Fruit fly (Drosophila melanogaster) whole organism, embryonic: ENCODE results near the gene CG13250.
A peak's percentile ranks its signal among the peaks of the same experiment; 100 is the strongest.

Source experiments
- B-H2 ChIP-seq: fragments of 200-800 bp; sonication (Bioruptor generic); optimal IDR thresholded peaks from 2 replicates; lab custom pipeline; 2018; ENCODE audit warnings: missing biosample characterization, mild to moderate bottlenecking, missing genetic modification characterization
- CG10274 ChIP-seq: fragments of 200-800 bp; sonication (Bioruptor generic); optimal IDR thresholded peaks from 3 replicates; lab custom pipeline; 2017; ENCODE audit warnings: missing biosample characterization, mild to moderate bottlenecking, missing genetic modification characterization
- CG10654 ChIP-seq: fragments of 200-800 bp; sonication (Bioruptor generic); optimal IDR thresholded peaks from 2 replicates; lab custom pipeline; 2016; ENCODE audit warnings: missing biosample characterization, missing genetic modification characterization
- CG13123 ChIP-seq: fragments of 200-800 bp; sonication (Bioruptor generic); optimal IDR thresholded peaks from 2 replicates; lab custom pipeline; 2016; ENCODE audit warnings: missing biosample characterization, missing genetic modification characterization
- CG13287 ChIP-seq: fragments of 200-800 bp; sonication (Bioruptor generic); IDR thresholded peaks from 2 replicates; pipeline ENCODE4 v1.3.6; 2022; ENCODE audit warnings: missing biosample characterization, missing genetic modification characterization; ENCODE audit not compliant: partially characterized antibody
- CG14014 ChIP-seq: fragments of 200-800 bp; sonication (Bioruptor generic); IDR thresholded peaks from 2 replicates; pipeline ENCODE4 v1.3.6; 2022; ENCODE audit warnings: missing biosample characterization, missing genetic modification characterization
- CG14050 ChIP-seq: fragments of 200-800 bp; sonication (Bioruptor generic); IDR thresholded peaks from 3 replicates; pipeline ENCODE4 v1.3.6; 2022; ENCODE audit warnings: missing biosample characterization, missing genetic modification characterization
- CG15073 ChIP-seq: fragments of 200-800 bp; sonication (Bioruptor generic); optimal IDR thresholded peaks from 2 replicates; lab custom pipeline; 2016; ENCODE audit warnings: missing biosample characterization, missing genetic modification characterization
- CG15269 ChIP-seq: fragments of 200-800 bp; sonication (Bioruptor generic); optimal IDR thresholded peaks from 2 replicates; lab custom pipeline; 2018; ENCODE audit warnings: missing biosample characterization, mild to moderate bottlenecking, missing genetic modification characterization, moderate library complexity
- CG17829 ChIP-seq: fragments of 200-800 bp; optimal IDR thresholded peaks from 2 replicates; lab custom pipeline; 2019; ENCODE audit warnings: missing biosample characterization, mild to moderate bottlenecking, missing genetic modification characterization, moderate library complexity
- CG2875 ChIP-seq: fragments of 200-800 bp; sonication (Bioruptor generic); optimal IDR thresholded peaks from 2 replicates; lab custom pipeline; 2017; ENCODE audit warnings: missing biosample characterization, mild to moderate bottlenecking, missing genetic modification characterization, missing genetic modification reagents
- CG31388 ChIP-seq: fragments of 200-800 bp; sonication (Bioruptor generic); optimal IDR thresholded peaks from 2 replicates; lab custom pipeline; 2016; ENCODE audit warnings: missing biosample characterization, missing genetic modification characterization
- CG31441 ChIP-seq: fragments of 200-800 bp; sonication (Bioruptor generic); IDR thresholded peaks from 2 replicates; pipeline ENCODE4 v1.3.6; 2022; ENCODE audit warnings: missing biosample characterization, missing genetic modification characterization
- CG3163 ChIP-seq: fragments of 200-800 bp; sonication (Bioruptor generic); optimal IDR thresholded peaks from 3 replicates; lab custom pipeline; 2016; ENCODE audit warnings: missing biosample characterization, missing genetic modification characterization
- CG33213 ChIP-seq: fragments of 200-800 bp; sonication (Bioruptor generic); optimal IDR thresholded peaks from 3 replicates; lab custom pipeline; 2016; ENCODE audit warnings: missing biosample characterization, missing genetic modification characterization
- CG3726 ChIP-seq: fragments of 200-800 bp; sonication (Bioruptor generic); IDR thresholded peaks from 3 replicates; pipeline ENCODE4, ENCODE4 v1.3.6; 2022; ENCODE audit warnings: missing biosample characterization, missing genetic modification characterization
- CG4617 ChIP-seq: fragments of 200-800 bp; sonication (Bioruptor generic); optimal IDR thresholded peaks from 3 replicates; lab custom pipeline; 2016; ENCODE audit warnings: missing biosample characterization, missing genetic modification characterization, borderline replicate concordance
- CG4854 ChIP-seq: fragments of 200-800 bp; sonication (Bioruptor generic); optimal IDR thresholded peaks from 2 replicates; lab custom pipeline; 2016; ENCODE audit warnings: missing biosample characterization, missing genetic modification characterization, inconsistent platforms
- Camta ChIP-seq: fragments of 200-800 bp; sonication (Bioruptor generic); optimal IDR thresholded peaks from 2 replicates; lab custom pipeline; 2016; ENCODE audit warnings: missing biosample characterization, missing genetic modification characterization
- CoRest ChIP-seq: fragments of 200-800 bp; sonication (Bioruptor generic); optimal IDR thresholded peaks from 3 replicates; lab custom pipeline; 2018; ENCODE audit warnings: missing biosample characterization, mild to moderate bottlenecking, missing genetic modification characterization, moderate library complexity
- Dbx ChIP-seq: fragments of 200-800 bp; sonication (Bioruptor generic); IDR thresholded peaks from 3 replicates; pipeline ENCODE4 v1.3.6; 2022; ENCODE audit warnings: missing biosample characterization, missing genetic modification characterization
- Dll ChIP-seq: fragments of 200-800 bp; sonication (Bioruptor generic); IDR thresholded peaks from 4 replicates; pipeline ENCODE4 v1.3.6; 2022; ENCODE audit warnings: missing biosample characterization, missing genetic modification characterization; ENCODE audit not compliant: partially characterized antibody
- Ets97D ChIP-seq: fragments of 200-800 bp; sonication (Bioruptor generic); optimal IDR thresholded peaks from 3 replicates; lab custom pipeline; 2016; ENCODE audit warnings: missing biosample characterization, missing genetic modification characterization
- Fer3 ChIP-seq: fragments of 200-800 bp; sonication (Bioruptor generic); optimal IDR thresholded peaks from 2 replicates; lab custom pipeline; 2018; ENCODE audit warnings: missing biosample characterization, mild to moderate bottlenecking, missing genetic modification characterization, moderate library complexity
- Hr78 ChIP-seq, 2 experiments: fragments of 200-800 bp in 1 of 2; fragments of >200 bp in 1 of 2; sonication (Bioruptor generic) in 1 of 2; optimal IDR thresholded peaks; 2 replicates each; lab custom pipeline; 2017 to 2019; ENCODE audit warnings: missing biosample characterization in 2 of 2, missing genetic modification characterization in 2 of 2, mild to moderate bottlenecking in 1 of 2, moderate library complexity in 1 of 2
- Lpt ChIP-seq: fragments of >200 bp; optimal IDR thresholded peaks from 2 replicates; lab custom pipeline; 2018; ENCODE audit warnings: missing biosample characterization, missing genetic modification characterization
- Myb ChIP-seq: fragments of 200-800 bp; sonication (Bioruptor generic); optimal IDR thresholded peaks from 2 replicates; lab custom pipeline; 2016; ENCODE audit warnings: missing biosample characterization, missing genetic modification characterization
- NC2α ChIP-seq: fragments of 200-800 bp; sonication (Bioruptor generic); optimal IDR thresholded peaks from 2 replicates; lab custom pipeline; 2016; ENCODE audit warnings: missing biosample characterization, missing genetic modification characterization
- Nf-YA ChIP-seq: fragments of 200-800 bp; sonication (Bioruptor generic); IDR thresholded peaks from 2 replicates; pipeline ENCODE4 v1.3.6; 2022; ENCODE audit warnings: missing biosample characterization, missing genetic modification characterization
- Usf ChIP-seq: fragments of 200-800 bp; sonication (Bioruptor generic); optimal IDR thresholded peaks from 2 replicates; lab custom pipeline; 2017; ENCODE audit warnings: missing genotype, missing biosample characterization, missing genetic modification characterization
- dati ChIP-seq: fragments of 200-800 bp; sonication (Bioruptor generic); IDR thresholded peaks from 2 replicates; pipeline ENCODE4 v1.3.6; 2022; ENCODE audit warnings: missing biosample characterization, missing genetic modification characterization
- dm ChIP-seq: fragments of 200-800 bp; sonication (Bioruptor generic); optimal IDR thresholded peaks from 3 replicates; lab custom pipeline; 2016; ENCODE audit warnings: missing biosample characterization, missing genetic modification characterization
- dmrt99B ChIP-seq: fragments of 200-800 bp; sonication (Bioruptor generic); optimal IDR thresholded peaks from 2 replicates; lab custom pipeline; 2018; ENCODE audit warnings: missing biosample characterization, mild to moderate bottlenecking, missing genetic modification characterization, moderate library complexity
- eve ChIP-seq, 2 experiments: fragments of >200 bp; optimal IDR thresholded peaks; 2 replicates each; lab custom pipeline; 2017; ENCODE audit warnings: missing biosample characterization in 2 of 2, missing genetic modification characterization in 2 of 2
- ftz-f1 ChIP-seq: fragments of 200-800 bp; sonication (Bioruptor generic); optimal IDR thresholded peaks from 2 replicates; lab custom pipeline; 2016; ENCODE audit warnings: missing biosample characterization, missing genetic modification characterization
- hkb ChIP-seq, 2 experiments: fragments of 200-800 bp in 1 of 2; fragments of >200 bp in 1 of 2; sonication (Bioruptor generic) in 1 of 2; IDR thresholded peaks in 1 of 2; optimal IDR thresholded peaks in 1 of 2; 2 replicates each; pipeline versions ENCODE4 v1.3.6 to Lab custom; 2017 to 2022; ENCODE audit warnings: missing biosample characterization in 1 of 2, missing genetic modification characterization in 1 of 2
- jumu ChIP-seq: fragments of 200-800 bp; sonication (Bioruptor generic); optimal IDR thresholded peaks from 3 replicates; lab custom pipeline; 2016; ENCODE audit warnings: missing biosample characterization, missing genetic modification characterization
- lmd ChIP-seq: fragments of 200-800 bp; sonication (Bioruptor generic); IDR thresholded peaks from 2 replicates; pipeline ENCODE4 v1.3.6; 2022; ENCODE audit warnings: missing biosample characterization, missing genetic modification characterization
- luna ChIP-seq: fragments of 200-800 bp; sonication (Bioruptor generic); optimal IDR thresholded peaks from 2 replicates; lab custom pipeline; 2016; ENCODE audit warnings: missing biosample characterization, missing genetic modification characterization
- mam ChIP-seq: fragments of 200-800 bp; sonication (Bioruptor generic); optimal IDR thresholded peaks from 3 replicates; lab custom pipeline; 2016; ENCODE audit warnings: missing biosample characterization, missing genetic modification characterization
- mirr ChIP-seq: fragments of 200-800 bp; sonication (Bioruptor generic); optimal IDR thresholded peaks from 3 replicates; lab custom pipeline; 2018; ENCODE audit warnings: missing biosample characterization, mild to moderate bottlenecking, missing genetic modification characterization
- schlank ChIP-seq: fragments of 200-800 bp; sonication (Bioruptor generic); optimal IDR thresholded peaks from 2 replicates; lab custom pipeline; 2018; ENCODE audit warnings: missing biosample characterization, mild to moderate bottlenecking, missing genetic modification characterization
- sens ChIP-seq: fragments of 200-800 bp; sonication (Bioruptor generic); peaks from one replicate; lab custom pipeline; 2016; ENCODE audit warnings: missing biosample characterization, missing genetic modification characterization
- sisA ChIP-seq: fragments of 200-800 bp; sonication (Bioruptor generic); IDR thresholded peaks from 2 replicates; pipeline ENCODE4 v1.3.6; 2022; ENCODE audit warnings: missing biosample characterization, missing genetic modification characterization
- ssp ChIP-seq: fragments of 200-800 bp; sonication (Bioruptor generic); IDR thresholded peaks from 2 replicates; pipeline ENCODE4 v1.3.6; 2022; ENCODE audit warnings: missing biosample characterization, missing genetic modification characterization
- stwl ChIP-seq: fragments of 200-800 bp; sonication (Bioruptor generic); optimal IDR thresholded peaks from 3 replicates; lab custom pipeline; 2018; ENCODE audit warnings: missing biosample characterization, mild to moderate bottlenecking, missing genetic modification characterization, moderate library complexity
- tio ChIP-seq: fragments of 200-800 bp; sonication (Bioruptor generic); optimal IDR thresholded peaks from 2 replicates; lab custom pipeline; 2017; ENCODE audit warnings: missing biosample characterization, missing genetic modification characterization, inconsistent platforms
- unpg ChIP-seq: fragments of 200-800 bp; sonication (Bioruptor generic); optimal IDR thresholded peaks from 3 replicates; lab custom pipeline; 2018; ENCODE audit warnings: missing biosample characterization, mild to moderate bottlenecking, missing genetic modification characterization, moderate library complexity
- wdn ChIP-seq: fragments of 200-800 bp; sonication (Bioruptor generic); IDR thresholded peaks from 2 replicates; pipeline ENCODE4 v1.3.6; 2022; ENCODE audit warnings: missing biosample characterization, missing genetic modification characterization

The CG13250 gene

dm6 chr3L:20540182-20540974 is 6.9 kb downstream of the CG13250 start, which contains the start of gene Rcd2 (continued):
- TF ChIP-seq Dll = peak; percentile 90
- TF ChIP-seq sisA (GFP tag; lab: Robert Waterston, UW) = no peak
- TF ChIP-seq CG4854 (GFP tag; lab: Kevin White, UChicago) = peak; percentile 17
- TF ChIP-seq mam (GFP tag; lab: Kevin White, UChicago) = peak; percentile 66
- no peak for TF ChIP-seq NC2α (GFP tag; lab: Kevin White, UChicago)
- TF ChIP-seq CG10654 (GFP tag; lab: Kevin White, UChicago) = peak; percentile 61
- no peak for TF ChIP-seq CG33213 (GFP tag; lab: Kevin White, UChicago)
- no peak for TF ChIP-seq ftz-f1 (GFP tag; lab: Kevin White, UChicago)
- peak; percentile 90 for TF ChIP-seq unpg (GFP tag; lab: Kevin White, UChicago)
- TF ChIP-seq CG14014 (GFP tag; lab: Robert Waterston, UW) = peak; percentile 81
- no peak for TF ChIP-seq dati (GFP tag; lab: Robert Waterston, UW)
- TF ChIP-seq wdn (GFP tag; lab: Robert Waterston, UW) = peak; percentile 31; the same call in 1 of the 2 replicates
- TF ChIP-seq CG15269 (tag; lab: Kevin White, UChicago) = peak; percentile 91
- peak; percentile 88 for TF ChIP-seq CoRest
- TF ChIP-seq luna (GFP tag; lab: Kevin White, UChicago) = no peak
- TF ChIP-seq CG15073 (GFP tag; lab: Kevin White, UChicago) = no peak
- TF ChIP-seq Myb (GFP tag; lab: Kevin White, UChicago) = no peak
- TF ChIP-seq Dbx = peak; percentile 86
- TF ChIP-seq Ets97D (GFP tag; lab: Kevin White, UChicago) = peak; percentile 60
- no peak for TF ChIP-seq CG13123 (GFP tag; lab: Kevin White, UChicago)
- no peak for TF ChIP-seq tio (GFP tag; lab: Kevin White, UChicago)
- peak; percentile 68 for TF ChIP-seq schlank (tag; lab: Kevin White, UChicago)
- no peak; the same call in 1 of the 3 replicates for TF ChIP-seq CG14050 (GFP tag; lab: Robert Waterston, UW)
- TF ChIP-seq stwl (tag; lab: Kevin White, UChicago) = peak; percentile 83
- peak; percentile 17 for TF ChIP-seq CG10274
- TF ChIP-seq Fer3 (tag; lab: Kevin White, UChicago) = peak; percentile 93
- TF ChIP-seq mirr (GFP tag; lab: Kevin White, UChicago) = peak; percentile 77
- no peak for TF ChIP-seq CG31388
- TF ChIP-seq dm (GFP tag; lab: Kevin White, UChicago) = no peak
- TF ChIP-seq jumu (GFP tag; lab: Kevin White, UChicago) = no peak
- TF ChIP-seq sens (GFP tag; lab: Kevin White, UChicago) = peak; percentile 94
- TF ChIP-seq CG31441 (GFP tag; lab: Robert Waterston, UW) = peak; percentile 90
- no peak for TF ChIP-seq CG3726 (GFP tag; lab: Robert Waterston, UW)
- no peak for TF ChIP-seq Camta
- TF ChIP-seq Usf (GFP tag; lab: Kevin White, UChicago) = no peak
- peak; percentile 74 for TF ChIP-seq lmd (GFP tag; lab: Robert Waterston, UW)
- no peak for TF ChIP-seq Lpt (GFP tag; lab: Kevin White, UChicago)
- peak; percentile 93 for TF ChIP-seq CG3163 (GFP tag; lab: Kevin White, UChicago)
- TF ChIP-seq CG17829 (tag; lab: Kevin White, UChicago) = peak; percentile 77
- peak; percentile 46 for TF ChIP-seq CG2875
- peak; percentile 94 for TF ChIP-seq CG13287 (GFP tag; lab: Robert Waterston, UW)
- no peak for TF ChIP-seq hkb (optimal IDR thresholded peaks at IDR 0.05; lab: Kevin White, UChicago)
- peak; percentile 89 for TF ChIP-seq hkb (GFP tag; IDR thresholded peaks at IDR 0.05; lab: Robert Waterston, UW)
- TF ChIP-seq eve (GFP tag; optimal IDR thresholded peaks at IDR 0.05; lab: Kevin White, UChicago) = peak in 1 of 2 experiments; percentile 47
- peak; percentile 82 for TF ChIP-seq B-H2 (GFP tag; lab: Kevin White, UChicago)
- no peak for TF ChIP-seq CG4617
- TF ChIP-seq ssp (GFP tag; lab: Robert Waterston, UW) = no peak
- TF ChIP-seq Hr78 (GFP tag; optimal IDR thresholded peaks at IDR 0.05; lab: Kevin White, UChicago) = peak in 1 of 2 experiments; percentile 99
- peak; percentile 51; the same call in 1 of the 2 replicates for TF ChIP-seq Nf-YA (GFP tag; lab: Robert Waterston, UW)
- peak; percentile 90 for TF ChIP-seq dmrt99B
